Fruit fly (Drosophila melanogaster): ENCODE measurements around the gene sisA.

DNA sequence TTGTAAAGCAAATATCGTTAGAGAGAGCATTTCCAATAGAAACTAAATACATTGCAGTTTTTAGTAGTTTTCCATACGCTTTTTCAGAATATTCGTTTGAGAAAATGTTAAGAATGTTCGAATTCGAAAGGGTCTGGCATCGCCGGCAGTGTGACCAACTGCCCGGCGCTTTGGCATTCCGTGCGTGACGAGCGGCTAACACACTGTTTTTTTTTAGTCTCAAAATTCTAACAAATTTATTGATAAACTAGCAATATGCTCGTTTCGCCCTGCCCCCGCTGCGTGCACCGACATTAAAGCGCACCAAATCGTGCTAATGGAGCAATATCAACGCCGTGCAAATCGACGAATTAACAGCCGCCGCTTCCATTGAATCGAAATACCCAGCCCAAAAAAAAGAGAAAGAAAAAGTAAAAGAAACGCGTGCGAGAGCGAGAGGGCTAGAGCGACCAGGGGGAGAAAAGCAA is 33.6 kb upstream of the sisA start, which contains the start of gene dsh:
- TF ChIP-seq gl (tag; optimal IDR thresholded peaks at IDR 0.05) (no peak), Pif1A (GFP tag; optimal IDR thresholded peaks at IDR 0.05) (no peak), CG17806 (tag; optimal IDR thresholded peaks at IDR 0.05) (no peak), CG4496 (GFP tag; IDR thresholded peaks at IDR 0.05) (no peak)

All from whole organism, pupa.